Worm (Caenorhabditis elegans): Measurements from ENCODE around the gene M117.4.

- no peak for TF ChIP-seq ceh-9 (tag; optimal IDR thresholded peaks at IDR 0.05)
- no peak for TF ChIP-seq unc-39 (tag; optimal IDR thresholded peaks at IDR 0.05)
- no peak for TF ChIP-seq pqm-1 (tag; optimal IDR thresholded peaks at IDR 0.05)
- no peak for TF ChIP-seq aly-2 (tag; optimal IDR thresholded peaks at IDR 0.05)
- TF ChIP-seq zag-1 (tag; optimal IDR thresholded peaks at IDR 0.05): no peak
- no peak for TF ChIP-seq fos-1 (tag; optimal IDR thresholded peaks at IDR 0.05)
- TF ChIP-seq elt-3 (tag; optimal IDR thresholded peaks at IDR 0.05): no peak
- TF ChIP-seq egl-27 (tag; optimal IDR thresholded peaks at IDR 0.05): no peak
- TF ChIP-seq daf-12 (tag; optimal IDR thresholded peaks at IDR 0.05): no peak
Measured at ce11 chrIV:11804053-11804452, 29.3 kb downstream of the M117.4 start, which contains the start of gene H01G02.1.

All from whole organism, L3 larva.